Worm (Caenorhabditis elegans): ENCODE results near the gene F49H6.8.

ce11 chrV:17009342-17010064, 13.0 kb downstream of the F49H6.8 start, which contains the start of the genes clc-12 and clec-240:
- TF ChIP-seq nhr-76 (tag; optimal IDR thresholded peaks at IDR 0.05) (no peak), ztf-7 (tag; optimal IDR thresholded peaks at IDR 0.05) (no peak), F49E8.2 (tag; optimal IDR thresholded peaks at IDR 0.05; ENCODE audit: borderline replicate concordance) (no peak), T20F7.1 (GFP tag; optimal IDR thresholded peaks at IDR 0.05) (no peak), lin-38 (GFP tag; IDR thresholded peaks at IDR 0.05) (no peak), aha-1 (tag) (no peak), fkh-10 (GFP tag; optimal IDR thresholded peaks at IDR 0.05) (no peak), nhr-28 (tag; optimal IDR thresholded peaks at IDR 0.05) (peak; percentile 15), lsy-2 (tag; optimal IDR thresholded peaks at IDR 0.05) (no peak), ZK546.5 (tag; optimal IDR thresholded peaks at IDR 0.05) (no peak), dpl-1 (GFP tag; optimal IDR thresholded peaks at IDR 0.05) (no peak), unc-130 (GFP tag; optimal IDR thresholded peaks at IDR 0.05) (no peak), F10B5.3 (tag; optimal IDR thresholded peaks at IDR 0.05) (no peak)

Measured in whole organism, L4 larva.